Worm (Caenorhabditis elegans): ENCODE data around the gene F40F12.9.

ce11 chrIII:9944723-9945122 is 33.6 kb downstream of the F40F12.9 start, which contains the start of gene gln-2:
- TF ChIP-seq nhr-2 (tag; optimal IDR thresholded peaks at IDR 0.05), result no peak
- no peak for TF ChIP-seq pha-4 (tag; optimal IDR thresholded peaks at IDR 0.05)
- no peak for TF ChIP-seq mls-2 (tag; optimal IDR thresholded peaks at IDR 0.05)
- TF ChIP-seq cnd-1 (tag; optimal IDR thresholded peaks at IDR 0.05), result no peak
- no peak for TF ChIP-seq elt-3 (tag; optimal IDR thresholded peaks at IDR 0.05)
- TF ChIP-seq unc-39 (tag; optimal IDR thresholded peaks at IDR 0.05), result no peak
- no peak for TF ChIP-seq tbx-8 (GFP tag; optimal IDR thresholded peaks at IDR 0.05)
- no peak for TF ChIP-seq nhr-28 (tag; optimal IDR thresholded peaks at IDR 0.05)
- no peak for TF ChIP-seq elt-1 (tag; optimal IDR thresholded peaks at IDR 0.05; ENCODE audit: borderline replicate concordance, insufficient read depth)
- no peak for TF ChIP-seq nhr-237 (tag; optimal IDR thresholded peaks at IDR 0.05)
- TF ChIP-seq lsy-2 (tag; optimal IDR thresholded peaks at IDR 0.05), result no peak
- TF ChIP-seq blmp-1 (tag; optimal IDR thresholded peaks at IDR 0.05), result no peak
- TF ChIP-seq unc-62 (GFP tag; optimal IDR thresholded peaks at IDR 0.05), result no peak
